Fruit fly (Drosophila melanogaster): ENCODE results near the gene CG32793.

- TF ChIP-seq psq (optimal IDR thresholded peaks at IDR 0.05), result no peak
- no peak for TF ChIP-seq Dll (optimal IDR thresholded peaks at IDR 0.05)
- TF ChIP-seq usp (GFP tag; optimal IDR thresholded peaks at IDR 0.05), result no peak
- TF ChIP-seq EcR (GFP tag; optimal IDR thresholded peaks at IDR 0.05), result no peak
- no peak for TF ChIP-seq pan (optimal IDR thresholded peaks at IDR 0.05)
Observed at dm6 chrX:2882516-2882915, 47.1 kb upstream of the CG32793 start.

Measured in whole organism.